Worm (Caenorhabditis elegans) whole organism, early embryonic: Measurements from ENCODE around the gene sre-13.

Source experiments
- B0310.2 ChIP-seq: sonication (generic microtip); optimal IDR thresholded peaks from 2 replicates; lab custom pipeline; 2016; ENCODE audit warnings: mild to moderate bottlenecking, missing genetic modification characterization, missing compliant biosample characterization
- F13C5.2 ChIP-seq: sonication (generic microtip); optimal IDR thresholded peaks from 2 replicates; lab custom pipeline; 2017; ENCODE audit warnings: mild to moderate bottlenecking, missing genetic modification characterization, inconsistent platforms, missing compliant biosample characterization
- aly-1 ChIP-seq: sonication (generic microtip); optimal IDR thresholded peaks from 2 replicates; lab custom pipeline; 2016; ENCODE audit warnings: missing genetic modification characterization, missing compliant biosample characterization
- ama-1 ChIP-seq: fragments of 150-350 bp; optimal IDR thresholded peaks from 2 replicates; lab custom pipeline; 2014
- ceh-13 ChIP-seq: fragments of 200-800 bp; sonication (Bioruptor generic); optimal IDR thresholded peaks from 2 replicates; lab custom pipeline; 2018; ENCODE audit warnings: mild to moderate bottlenecking, missing genetic modification characterization, missing compliant biosample characterization
- ceh-36 ChIP-seq: sonication (generic microtip); optimal IDR thresholded peaks from 2 replicates; lab custom pipeline; 2016; ENCODE audit warnings: missing genetic modification characterization, inconsistent platforms, missing compliant biosample characterization
- ets-7 ChIP-seq: sonication (generic microtip); optimal IDR thresholded peaks from 2 replicates; lab custom pipeline; 2016; ENCODE audit warnings: missing genotype, missing genetic modification characterization, missing compliant biosample characterization
- flt-1 ChIP-seq: fragments of 200-800 bp; sonication (Bioruptor generic); IDR thresholded peaks from 2 replicates; pipeline ENCODE4 v1.3.6; 2022; ENCODE audit warnings: missing genetic modification characterization, missing compliant biosample characterization
- hmbx-1 ChIP-seq: sonication (generic microtip); optimal IDR thresholded peaks from 2 replicates; lab custom pipeline; 2016; ENCODE audit warnings: mild to moderate bottlenecking, missing genetic modification characterization, missing compliant biosample characterization
- hmg-4 ChIP-seq: fragments of 200-800 bp; sonication (Bioruptor generic); optimal IDR thresholded peaks from 2 replicates; lab custom pipeline; 2018; ENCODE audit warnings: mild to moderate bottlenecking, missing genetic modification characterization, missing compliant biosample characterization
- hnd-1 ChIP-seq: sonication (generic microtip); optimal IDR thresholded peaks from 2 replicates; lab custom pipeline; 2016; ENCODE audit warnings: missing genetic modification characterization, missing compliant biosample characterization
- pes-1 ChIP-seq: fragments of 200-800 bp; sonication (Bioruptor generic); IDR thresholded peaks from 2 replicates; pipeline ENCODE4 v1.3.6; 2022; ENCODE audit warnings: missing genetic modification reagents, missing genetic modification characterization, missing compliant biosample characterization
- scrt-1 ChIP-seq: fragments of 200-800 bp; sonication (Bioruptor generic); IDR thresholded peaks from 2 replicates; pipeline ENCODE4 v1.3.6; 2022; ENCODE audit warnings: missing genetic modification characterization, missing compliant biosample characterization
- sea-1 ChIP-seq: fragments of 200-800 bp; sonication (Bioruptor generic); conservative IDR thresholded peaks from 2 replicates; pipeline ENCODE4 v1.3.6; 2022; ENCODE audit warnings: missing genetic modification characterization, missing compliant biosample characterization
- tbx-11 ChIP-seq: fragments of 200-800 bp; sonication (Bioruptor generic); IDR thresholded peaks from 2 replicates; pipeline ENCODE4 v1.3.6; 2022; ENCODE audit warnings: missing genetic modification characterization, missing compliant biosample characterization
- tbx-37 ChIP-seq: fragments of 200-800 bp; sonication (Bioruptor generic); conservative IDR thresholded peaks from 2 replicates; pipeline ENCODE4 v1.3.6; 2022; ENCODE audit warnings: missing genetic modification reagents, missing genetic modification characterization, missing compliant biosample characterization
- tra-4 ChIP-seq: sonication (generic microtip); optimal IDR thresholded peaks from 2 replicates; lab custom pipeline; 2017; ENCODE audit warnings: missing genetic modification characterization, missing compliant biosample characterization

The sre-13 gene

DNA sequence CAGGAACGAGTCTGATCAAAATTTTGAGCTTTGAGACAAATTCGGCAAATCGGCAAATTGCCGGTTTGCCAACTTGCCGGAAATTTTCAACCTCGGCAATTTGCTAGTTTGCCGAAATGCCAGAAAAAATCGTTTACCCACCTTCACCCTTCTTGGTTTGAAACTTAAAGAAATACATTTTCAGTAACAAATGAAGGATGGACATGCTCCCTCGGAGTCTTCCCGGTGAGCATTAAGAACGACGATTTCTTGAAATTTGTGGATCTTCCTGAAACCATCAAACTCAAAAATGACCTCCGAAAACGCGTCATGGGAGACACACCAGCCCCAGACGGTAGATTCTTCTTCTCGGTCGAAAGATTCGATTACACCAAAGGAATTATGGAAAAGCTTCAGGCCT lies 33.9 kb downstream of the sre-13 start:
- TF ChIP-seq hmg-4 (GFP tag; lab: Kevin White, UChicago) (no peak), ceh-13 (GFP tag; lab: Kevin White, UChicago) (no peak), F13C5.2 (tag; lab: Kevin White, UChicago) (no peak), sea-1 (GFP tag; lab: Robert Waterston, UW) (no peak), ceh-36 (tag; lab: Kevin White, UChicago) (no peak), ama-1 (lab: Kevin White, UChicago) (no peak), hmbx-1 (tag; lab: Kevin White, UChicago) (no peak), B0310.2 (tag; lab: Kevin White, UChicago) (no peak), tbx-11 (no peak), tra-4 (no peak), hnd-1 (tag; lab: Kevin White, UChicago) (no peak), aly-1 (tag; lab: Kevin White, UChicago) (no peak), scrt-1 (GFP tag; lab: Robert Waterston, UW) (no peak), pes-1 (GFP tag; lab: Robert Waterston, UW) (no peak)

- TF ChIP-seq aly-1 (tag; lab: Kevin White, UChicago) (no peak), tbx-37 (no peak), hnd-1 (tag; lab: Kevin White, UChicago) (no peak), scrt-1 (GFP tag; lab: Robert Waterston, UW) (no peak), tbx-11 (no peak), ets-7 (tag; lab: Kevin White, UChicago) (no peak)
Measured at ce11 chrII:14600852-14601313, 35.8 kb downstream of the sre-13 start, which contains the start of gene tps-2. Gene tps-2, plus strand, starts transcription at chrII:14600902.

DNA sequence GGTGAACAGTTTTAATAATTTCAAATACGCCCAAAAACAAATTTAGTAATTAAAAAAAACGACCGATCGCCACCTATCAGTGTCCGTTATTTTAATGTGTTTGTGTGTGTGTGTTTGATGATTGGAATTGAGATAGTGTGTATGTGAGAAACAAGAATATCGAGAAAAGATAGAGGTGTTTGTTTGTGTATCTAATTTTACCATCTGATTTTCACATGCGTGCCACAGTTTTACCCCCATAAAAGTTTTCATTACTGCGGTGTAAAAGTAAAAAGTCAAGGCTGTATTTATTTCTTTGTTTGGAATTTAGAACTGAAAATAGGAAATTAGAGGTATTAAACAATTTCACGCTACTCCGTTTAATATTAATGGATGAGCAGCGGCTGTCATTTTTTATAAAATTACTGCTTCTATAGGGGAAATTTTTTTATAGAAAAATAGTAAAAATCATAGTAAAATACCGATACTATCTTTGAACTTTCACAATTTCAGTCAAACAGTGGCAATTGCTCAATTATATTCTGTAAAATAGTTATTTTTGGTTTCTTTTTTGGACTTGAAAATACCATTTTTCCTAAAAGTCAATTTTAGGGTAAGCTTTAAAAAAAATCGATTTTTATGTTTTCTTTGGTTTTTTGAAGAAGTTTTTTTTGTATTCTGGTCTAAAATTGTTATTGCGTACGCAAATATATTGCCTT lies 36.6 kb downstream of the sre-13 start:
- TF ChIP-seq pes-1 (GFP tag; lab: Robert Waterston, UW) (no peak), aly-1 (tag; lab: Kevin White, UChicago) (no peak), hnd-1 (tag; lab: Kevin White, UChicago) (no peak), ceh-36 (tag; lab: Kevin White, UChicago) (no peak), flt-1 (GFP tag; lab: Robert Waterston, UW) (no peak), tra-4 (no peak), scrt-1 (GFP tag; lab: Robert Waterston, UW) (no peak), tbx-11 (no peak), F13C5.2 (tag; lab: Kevin White, UChicago) (no peak), ets-7 (tag; lab: Kevin White, UChicago) (no peak), hmbx-1 (tag; lab: Kevin White, UChicago) (no peak), ceh-13 (GFP tag; lab: Kevin White, UChicago) (no peak), B0310.2 (tag; lab: Kevin White, UChicago) (no peak), tbx-37 (no peak), ama-1 (lab: Kevin White, UChicago) (no peak), sea-1 (GFP tag; lab: Robert Waterston, UW) (no peak), hmg-4 (GFP tag; lab: Kevin White, UChicago) (no peak)

DNA sequence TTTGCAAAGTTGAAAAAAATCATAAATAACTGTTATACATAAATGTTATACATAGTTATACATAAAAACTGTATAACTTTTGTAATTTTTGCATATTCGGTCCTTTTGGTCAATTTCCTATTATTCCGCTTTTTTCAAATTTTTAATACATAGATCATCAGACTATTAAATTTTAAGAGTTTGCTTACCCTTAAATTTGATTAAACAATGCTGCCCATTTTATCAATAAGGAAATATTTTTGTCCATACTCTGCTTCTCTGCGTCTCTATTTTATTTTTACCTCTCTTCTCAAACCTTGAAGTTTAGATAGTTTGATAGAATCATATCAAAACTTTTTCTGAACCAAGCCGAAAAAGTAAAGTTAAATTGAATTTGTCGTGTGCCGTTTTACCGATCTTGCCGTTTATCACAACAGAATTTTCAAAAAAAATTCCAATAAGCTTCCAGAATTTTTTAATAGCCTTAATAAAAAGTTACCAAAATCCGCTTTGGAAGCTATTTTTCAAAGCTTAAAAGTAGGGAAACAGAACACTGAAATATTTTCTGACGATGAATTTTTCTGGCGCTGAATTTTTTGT lies 37.3 kb downstream of the sre-13 start:
- TF ChIP-seq ets-7 (tag; lab: Kevin White, UChicago), result no peak
- no peak for TF ChIP-seq tbx-37
- TF ChIP-seq flt-1 (GFP tag; lab: Robert Waterston, UW), result no peak
- TF ChIP-seq scrt-1 (GFP tag; lab: Robert Waterston, UW), result no peak
- no peak for TF ChIP-seq tra-4
- TF ChIP-seq hnd-1 (tag; lab: Kevin White, UChicago), result no peak
- TF ChIP-seq sea-1 (GFP tag; lab: Robert Waterston, UW), result no peak
- TF ChIP-seq ceh-13 (GFP tag; lab: Kevin White, UChicago), result no peak
- TF ChIP-seq F13C5.2 (tag; lab: Kevin White, UChicago), result no peak
- no peak for TF ChIP-seq ama-1 (lab: Kevin White, UChicago)
- TF ChIP-seq B0310.2 (tag; lab: Kevin White, UChicago), result no peak
- no peak for TF ChIP-seq pes-1 (GFP tag; lab: Robert Waterston, UW)
- no peak for TF ChIP-seq tbx-11
- TF ChIP-seq ceh-36 (tag; lab: Kevin White, UChicago), result no peak
- TF ChIP-seq aly-1 (tag; lab: Kevin White, UChicago), result no peak
- TF ChIP-seq hmbx-1 (tag; lab: Kevin White, UChicago), result no peak
- TF ChIP-seq hmg-4 (GFP tag; lab: Kevin White, UChicago), result no peak

- TF ChIP-seq B0310.2 (tag; lab: Kevin White, UChicago) (no peak), ceh-13 (GFP tag; lab: Kevin White, UChicago) (no peak), hnd-1 (tag; lab: Kevin White, UChicago) (no peak), ets-7 (tag; lab: Kevin White, UChicago) (no peak), tbx-11 (no peak), hmbx-1 (tag; lab: Kevin White, UChicago) (no peak), tra-4 (no peak), sea-1 (GFP tag; lab: Robert Waterston, UW) (no peak), flt-1 (GFP tag; lab: Robert Waterston, UW) (no peak), ceh-36 (tag; lab: Kevin White, UChicago) (no peak), hmg-4 (GFP tag; lab: Kevin White, UChicago) (no peak), ama-1 (lab: Kevin White, UChicago) (no peak), scrt-1 (GFP tag; lab: Robert Waterston, UW) (no peak), tbx-37 (no peak), F13C5.2 (tag; lab: Kevin White, UChicago) (no peak), pes-1 (GFP tag; lab: Robert Waterston, UW) (no peak)
Measured at ce11 chrII:14598367-14598766, 38.3 kb downstream of the sre-13 start.

DNA sequence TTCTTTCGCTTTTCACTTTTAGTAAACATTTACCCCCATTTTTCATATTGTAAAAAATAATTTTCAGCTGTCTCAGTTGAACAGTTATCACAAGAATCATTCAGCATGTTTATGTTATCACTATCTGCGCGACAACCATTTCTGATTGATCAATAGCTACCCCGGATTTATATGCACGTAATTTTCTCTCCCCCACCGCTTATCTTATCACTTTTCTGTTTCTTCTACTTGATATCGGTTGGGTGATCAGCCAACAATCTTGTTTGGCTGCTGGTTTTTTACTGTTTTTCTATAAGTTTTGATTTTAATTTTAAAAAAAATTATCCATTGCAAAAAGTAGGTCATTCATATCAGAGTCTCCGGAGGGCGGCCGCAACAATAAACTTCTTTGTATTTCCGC lies 38.8 kb downstream of the sre-13 start:
- TF ChIP-seq sea-1 (GFP tag; lab: Robert Waterston, UW), result no peak
- TF ChIP-seq ama-1 (lab: Kevin White, UChicago), result no peak
- TF ChIP-seq tra-4, result no peak
